Fruit fly (Drosophila melanogaster): Measurements from ENCODE around the gene CG11586.

CG11586 gene

DNA sequence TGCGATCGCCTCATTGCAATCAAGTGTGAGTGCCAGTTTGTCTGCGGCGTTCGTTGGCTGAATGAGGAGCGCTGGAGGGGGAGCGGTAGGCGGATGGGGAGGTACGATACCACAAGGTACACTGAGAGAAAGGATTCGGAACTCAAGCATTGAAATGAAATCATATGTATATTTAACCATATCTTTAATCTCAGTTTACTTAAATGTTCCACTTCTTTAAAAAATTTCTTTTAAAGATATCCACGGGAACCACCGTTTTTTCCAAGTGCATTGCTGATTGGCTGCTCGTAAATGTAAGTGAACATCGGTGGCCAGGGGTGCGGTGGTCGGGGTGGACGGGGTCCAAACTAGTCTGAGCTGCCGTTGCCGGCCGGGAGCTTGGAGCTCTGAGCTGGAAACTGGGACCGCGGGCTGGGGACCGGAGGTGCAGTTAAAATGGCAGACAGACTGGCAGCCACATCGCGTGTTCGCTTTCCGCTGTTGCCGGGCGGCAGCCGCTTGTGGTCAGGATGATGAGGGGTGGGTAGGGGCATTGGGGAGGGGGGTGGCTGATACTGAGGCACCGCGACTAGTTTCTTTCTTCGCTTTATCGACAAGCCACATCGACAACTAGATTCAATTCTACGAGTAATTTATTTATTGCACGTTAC, 34.0 kb downstream of the CG11586 start (continued):
- TF ChIP-seq Gsc (GFP tag; IDR thresholded peaks at IDR 0.05) = peak; percentile 94
- TF ChIP-seq Ets97D (GFP tag; optimal IDR thresholded peaks at IDR 0.05) = peak; percentile 85
- TF ChIP-seq CG11456 (GFP tag; IDR thresholded peaks at IDR 0.05) = peak; percentile 93
- TF ChIP-seq tll (GFP tag; optimal IDR thresholded peaks at IDR 0.05) = peak in 1 of 2 experiments; percentile 19
- peak; percentile 95 for TF ChIP-seq sim (GFP tag; IDR thresholded peaks at IDR 0.05)
- peak; percentile 92 for TF ChIP-seq CG13775 (GFP tag; optimal IDR thresholded peaks at IDR 0.05)
- TF ChIP-seq Nf-YA (GFP tag; IDR thresholded peaks at IDR 0.05) = peak; percentile 96
- TF ChIP-seq CG33213 (GFP tag; optimal IDR thresholded peaks at IDR 0.05) = peak; percentile 94
- peak; percentile 95 for TF ChIP-seq odd (GFP tag; optimal IDR thresholded peaks at IDR 0.05)
- peak; percentile 81 for TF ChIP-seq crc (GFP tag; optimal IDR thresholded peaks at IDR 0.05)
- TF ChIP-seq pho (GFP tag; optimal IDR thresholded peaks at IDR 0.05) = peak; percentile 78
- TF ChIP-seq CkIIα-i1 (GFP tag; IDR thresholded peaks at IDR 0.05) = peak; percentile 80; the same call in 1 of the 2 replicates
- peak; percentile 85 for TF ChIP-seq Nf-YB (GFP tag; optimal IDR thresholded peaks at IDR 0.05)
- TF ChIP-seq Awh (GFP tag; IDR thresholded peaks at IDR 0.05) = peak; percentile 99
- TF ChIP-seq so (GFP tag; IDR thresholded peaks at IDR 0.05) = peak; percentile 97
- TF ChIP-seq CG31388 (GFP tag; optimal IDR thresholded peaks at IDR 0.05) = peak; percentile 93
- TF ChIP-seq CG17568 (GFP tag; optimal IDR thresholded peaks at IDR 0.05) = peak; percentile 91
- TF ChIP-seq CG14441 (GFP tag; IDR thresholded peaks at IDR 0.05) = peak; percentile 96
- TF ChIP-seq CG32772 (GFP tag; IDR thresholded peaks at IDR 0.05) = peak; percentile 97
- peak; percentile 69 for TF ChIP-seq CG6854 (GFP tag; optimal IDR thresholded peaks at IDR 0.05)
- TF ChIP-seq CG4360 (GFP tag; IDR thresholded peaks at IDR 0.05) = peak; percentile 86
- TF ChIP-seq Deaf1 (tag; optimal IDR thresholded peaks at IDR 0.05) = peak; percentile 81
- peak; percentile 97 for TF ChIP-seq CG15601 (tag; optimal IDR thresholded peaks at IDR 0.05)
- peak; percentile 72 for TF ChIP-seq CG14965 (GFP tag; optimal IDR thresholded peaks at IDR 0.05; ENCODE audit: borderline replicate concordance)
- peak; percentile 98 for TF ChIP-seq Oli (tag; optimal IDR thresholded peaks at IDR 0.05)
- TF ChIP-seq Sry-δ (GFP tag; optimal IDR thresholded peaks at IDR 0.05) = peak; percentile 68
- peak; percentile 95 for TF ChIP-seq CG4424 (GFP tag; optimal IDR thresholded peaks at IDR 0.05)
- TF ChIP-seq CG10274 (GFP tag; optimal IDR thresholded peaks at IDR 0.05) = peak; percentile 79
- TF ChIP-seq Fer3 (tag; optimal IDR thresholded peaks at IDR 0.05) = peak; percentile 91
- peak; percentile 95 for TF ChIP-seq CG14014 (GFP tag; IDR thresholded peaks at IDR 0.05)
- TF ChIP-seq da (GFP tag; optimal IDR thresholded peaks at IDR 0.05) = peak; percentile 83
- TF ChIP-seq CG12391 (tag; optimal IDR thresholded peaks at IDR 0.05) = peak; percentile 98
- TF ChIP-seq CG8089 (GFP tag; optimal IDR thresholded peaks at IDR 0.05) = peak; percentile 96
- peak; percentile 94 for TF ChIP-seq HHEX (GFP tag; optimal IDR thresholded peaks at IDR 0.05)
- peak; percentile 67 for TF ChIP-seq CG9932 (GFP tag; IDR thresholded peaks at IDR 0.05)
- no peak for TF ChIP-seq h (optimal IDR thresholded peaks at IDR 0.05)
- peak; percentile 84 for TF ChIP-seq Bdp1 (GFP tag; optimal IDR thresholded peaks at IDR 0.05)
- TF ChIP-seq CG13624 (GFP tag; optimal IDR thresholded peaks at IDR 0.05) = peak; percentile 90
- TF ChIP-seq Max (GFP tag; optimal IDR thresholded peaks at IDR 0.05) = peak; percentile 87
- TF ChIP-seq ab (GFP tag; optimal IDR thresholded peaks at IDR 0.05) = peak; percentile 88
- peak; percentile 18 for TF ChIP-seq CG3995 (GFP tag; optimal IDR thresholded peaks at IDR 0.05)
- peak; percentile 97 for TF ChIP-seq Blimp-1 (GFP tag; optimal IDR thresholded peaks at IDR 0.05)
- TF ChIP-seq danr (GFP tag; IDR thresholded peaks at IDR 0.05) = peak; percentile 96
- TF ChIP-seq CG4730 (GFP tag; IDR thresholded peaks at IDR 0.05) = peak; percentile 93
- peak; percentile 90 for TF ChIP-seq CG18476 (GFP tag; optimal IDR thresholded peaks at IDR 0.05)
- peak; percentile 49; the same call in 1 of the 2 replicates for TF ChIP-seq GATAe (GFP tag; conservative IDR thresholded peaks at IDR 0.05)
- TF ChIP-seq Dek (tag; optimal IDR thresholded peaks at IDR 0.05) = peak; percentile 92
- TF ChIP-seq tio (GFP tag; optimal IDR thresholded peaks at IDR 0.05) = peak; percentile 84
- TF ChIP-seq CG6791 (GFP tag; IDR thresholded peaks at IDR 0.05; ENCODE audit: partially characterized antibody) = no peak
- peak in 1 of 2 experiments; percentile 91 for TF ChIP-seq Eip74EF (GFP tag; optimal IDR thresholded peaks at IDR 0.05)

All from whole organism, embryonic.